Worm (Caenorhabditis elegans) whole organism, early embryonic: ENCODE results near the gene nhr-132.

Experiments
- B0310.2 ChIP-seq: sonication (generic microtip); optimal IDR thresholded peaks from 2 replicates; lab custom pipeline; 2016; ENCODE audit warnings: mild to moderate bottlenecking, missing genetic modification characterization, missing compliant biosample characterization
- F13C5.2 ChIP-seq: sonication (generic microtip); optimal IDR thresholded peaks from 2 replicates; lab custom pipeline; 2017; ENCODE audit warnings: mild to moderate bottlenecking, missing genetic modification characterization, inconsistent platforms, missing compliant biosample characterization
- aly-1 ChIP-seq: sonication (generic microtip); optimal IDR thresholded peaks from 2 replicates; lab custom pipeline; 2016; ENCODE audit warnings: missing genetic modification characterization, missing compliant biosample characterization
- ama-1 ChIP-seq: fragments of 150-350 bp; optimal IDR thresholded peaks from 2 replicates; lab custom pipeline; 2014
- ceh-13 ChIP-seq: fragments of 200-800 bp; sonication (Bioruptor generic); optimal IDR thresholded peaks from 2 replicates; lab custom pipeline; 2018; ENCODE audit warnings: mild to moderate bottlenecking, missing genetic modification characterization, missing compliant biosample characterization
- ceh-36 ChIP-seq: sonication (generic microtip); optimal IDR thresholded peaks from 2 replicates; lab custom pipeline; 2016; ENCODE audit warnings: missing genetic modification characterization, inconsistent platforms, missing compliant biosample characterization
- ets-7 ChIP-seq: sonication (generic microtip); optimal IDR thresholded peaks from 2 replicates; lab custom pipeline; 2016; ENCODE audit warnings: missing genotype, missing genetic modification characterization, missing compliant biosample characterization
- flt-1 ChIP-seq: fragments of 200-800 bp; sonication (Bioruptor generic); IDR thresholded peaks from 2 replicates; pipeline ENCODE4 v1.3.6; 2022; ENCODE audit warnings: missing genetic modification characterization, missing compliant biosample characterization
- hmbx-1 ChIP-seq: sonication (generic microtip); optimal IDR thresholded peaks from 2 replicates; lab custom pipeline; 2016; ENCODE audit warnings: mild to moderate bottlenecking, missing genetic modification characterization, missing compliant biosample characterization
- hmg-4 ChIP-seq: fragments of 200-800 bp; sonication (Bioruptor generic); optimal IDR thresholded peaks from 2 replicates; lab custom pipeline; 2018; ENCODE audit warnings: mild to moderate bottlenecking, missing genetic modification characterization, missing compliant biosample characterization
- hnd-1 ChIP-seq: sonication (generic microtip); optimal IDR thresholded peaks from 2 replicates; lab custom pipeline; 2016; ENCODE audit warnings: missing genetic modification characterization, missing compliant biosample characterization
- pes-1 ChIP-seq: fragments of 200-800 bp; sonication (Bioruptor generic); IDR thresholded peaks from 2 replicates; pipeline ENCODE4 v1.3.6; 2022; ENCODE audit warnings: missing genetic modification reagents, missing genetic modification characterization, missing compliant biosample characterization
- scrt-1 ChIP-seq: fragments of 200-800 bp; sonication (Bioruptor generic); IDR thresholded peaks from 2 replicates; pipeline ENCODE4 v1.3.6; 2022; ENCODE audit warnings: missing genetic modification characterization, missing compliant biosample characterization
- sea-1 ChIP-seq: fragments of 200-800 bp; sonication (Bioruptor generic); conservative IDR thresholded peaks from 2 replicates; pipeline ENCODE4 v1.3.6; 2022; ENCODE audit warnings: missing genetic modification characterization, missing compliant biosample characterization
- tbx-11 ChIP-seq: fragments of 200-800 bp; sonication (Bioruptor generic); IDR thresholded peaks from 2 replicates; pipeline ENCODE4 v1.3.6; 2022; ENCODE audit warnings: missing genetic modification characterization, missing compliant biosample characterization
- tbx-37 ChIP-seq: fragments of 200-800 bp; sonication (Bioruptor generic); conservative IDR thresholded peaks from 2 replicates; pipeline ENCODE4 v1.3.6; 2022; ENCODE audit warnings: missing genetic modification reagents, missing genetic modification characterization, missing compliant biosample characterization
- tra-4 ChIP-seq: sonication (generic microtip); optimal IDR thresholded peaks from 2 replicates; lab custom pipeline; 2017; ENCODE audit warnings: missing genetic modification characterization, missing compliant biosample characterization

Gene nhr-132

ce11 chrV:562834-563233 is 28.6 kb downstream of the nhr-132 start, which contains the start of gene C14C6.2:
Gene C14C6.2 (plus strand): TSS chrV:563134.
- no peak for TF ChIP-seq ceh-13 (GFP tag; lab: Kevin White, UChicago)
- no peak for TF ChIP-seq sea-1 (GFP tag; lab: Robert Waterston, UW)
- TF ChIP-seq pes-1, result no peak
- TF ChIP-seq tbx-37 (GFP tag; lab: Robert Waterston, UW), result no peak
- no peak for TF ChIP-seq ets-7 (tag; lab: Kevin White, UChicago)

ce11 chrV:565984-566383 is 31.7 kb downstream of the nhr-132 start, which contains the start of gene sri-73:
Gene sri-73 (minus strand): TSS chrV:566084.
- TF ChIP-seq F13C5.2 (tag; lab: Kevin White, UChicago), result no peak
- no peak for TF ChIP-seq aly-1
- no peak for TF ChIP-seq sea-1 (GFP tag; lab: Robert Waterston, UW)
- TF ChIP-seq ets-7 (tag; lab: Kevin White, UChicago), result no peak
- no peak for TF ChIP-seq ceh-13 (GFP tag; lab: Kevin White, UChicago)
- no peak for TF ChIP-seq tbx-11
- TF ChIP-seq hmbx-1 (tag; lab: Kevin White, UChicago), result no peak
- TF ChIP-seq flt-1 (GFP tag; lab: Robert Waterston, UW), result no peak
- no peak for TF ChIP-seq ceh-36 (tag; lab: Kevin White, UChicago)
- TF ChIP-seq tra-4 (tag; lab: Kevin White, UChicago), result no peak
- TF ChIP-seq pes-1, result no peak
- TF ChIP-seq scrt-1 (GFP tag; lab: Robert Waterston, UW), result no peak
- no peak for TF ChIP-seq B0310.2
- TF ChIP-seq tbx-37 (GFP tag; lab: Robert Waterston, UW), result no peak
- TF ChIP-seq hnd-1 (tag; lab: Kevin White, UChicago), result no peak
- no peak for TF ChIP-seq hmg-4 (GFP tag; lab: Kevin White, UChicago)
- TF ChIP-seq ama-1 (lab: Kevin White, UChicago), result no peak

ce11 chrV:568105-568504 is 33.9 kb downstream of the nhr-132 start, which contains the start of gene sri-72:
Gene sri-72 (minus strand): TSS chrV:568205.
- TF ChIP-seq ets-7 (tag; lab: Kevin White, UChicago) (no peak), tbx-37 (GFP tag; lab: Robert Waterston, UW) (no peak), sea-1 (GFP tag; lab: Robert Waterston, UW) (no peak), ceh-36 (tag; lab: Kevin White, UChicago) (no peak), tra-4 (tag; lab: Kevin White, UChicago) (no peak), hmg-4 (GFP tag; lab: Kevin White, UChicago) (no peak), scrt-1 (GFP tag; lab: Robert Waterston, UW) (no peak), flt-1 (GFP tag; lab: Robert Waterston, UW) (no peak), ama-1 (lab: Kevin White, UChicago) (no peak), F13C5.2 (tag; lab: Kevin White, UChicago) (no peak), hmbx-1 (tag; lab: Kevin White, UChicago) (no peak), ceh-13 (GFP tag; lab: Kevin White, UChicago) (no peak), pes-1 (no peak), B0310.2 (no peak)

- TF ChIP-seq sea-1 (GFP tag; lab: Robert Waterston, UW), result no peak
These were observed 40.4 kb downstream of the nhr-132 start, which contains the start of gene C14C6.13 for ce11 chrV:574639-575038. Gene C14C6.13 (minus strand): TSS chrV:574739.

ce11 chrV:576070-576469 is 41.8 kb downstream of the nhr-132 start, which contains the start of gene K06H6.5:
Gene K06H6.5 (plus strand): TSS chrV:576370.
- TF ChIP-seq tbx-11 (no peak), hmg-4 (GFP tag; lab: Kevin White, UChicago) (no peak), ceh-13 (GFP tag; lab: Kevin White, UChicago) (no peak), ceh-36 (tag; lab: Kevin White, UChicago) (no peak), B0310.2 (no peak), sea-1 (GFP tag; lab: Robert Waterston, UW) (no peak), ama-1 (lab: Kevin White, UChicago) (no peak)

ce11 chrV:576918-577317 is 42.7 kb downstream of the nhr-132 start:
- TF ChIP-seq sea-1 (GFP tag; lab: Robert Waterston, UW) (no peak), ceh-36 (tag; lab: Kevin White, UChicago) (no peak), ama-1 (lab: Kevin White, UChicago) (no peak), aly-1 (no peak)

- TF ChIP-seq tbx-37 (GFP tag; lab: Robert Waterston, UW) (no peak), flt-1 (GFP tag; lab: Robert Waterston, UW) (no peak), F13C5.2 (tag; lab: Kevin White, UChicago) (no peak), aly-1 (no peak), hmbx-1 (tag; lab: Kevin White, UChicago) (no peak), tbx-11 (no peak), tra-4 (tag; lab: Kevin White, UChicago) (no peak), hnd-1 (tag; lab: Kevin White, UChicago) (no peak), sea-1 (GFP tag; lab: Robert Waterston, UW) (no peak), ets-7 (tag; lab: Kevin White, UChicago) (no peak), hmg-4 (GFP tag; lab: Kevin White, UChicago) (no peak), ceh-36 (tag; lab: Kevin White, UChicago) (no peak), ceh-13 (GFP tag; lab: Kevin White, UChicago) (no peak), scrt-1 (GFP tag; lab: Robert Waterston, UW) (no peak)
These were observed 44.7 kb downstream of the nhr-132 start, which contains the start of gene K06H6.4 for ce11 chrV:578977-579376. Gene K06H6.4 (plus strand): TSS chrV:579277.

- no peak for TF ChIP-seq scrt-1 (GFP tag; lab: Robert Waterston, UW)
- no peak for TF ChIP-seq ceh-36 (tag; lab: Kevin White, UChicago)
- no peak for TF ChIP-seq ceh-13 (GFP tag; lab: Kevin White, UChicago)
- TF ChIP-seq tra-4 (tag; lab: Kevin White, UChicago), result no peak
- no peak for TF ChIP-seq ama-1 (lab: Kevin White, UChicago)
- TF ChIP-seq pes-1, result no peak
These were observed 47.4 kb downstream of the nhr-132 start, which contains the start of gene nstp-7 for ce11 chrV:581616-582015. Gene nstp-7 (plus strand): TSS chrV:581916.
